Worm (Caenorhabditis elegans): ENCODE measurements around the gene str-48.

Gene str-48

ce11 chrIV:7121313-7122055 lies at the start of gene str-48, which contains the start of gene C34D4.10:
Gene str-48 (plus strand): TSS chrIV:7122005.
Gene C34D4.10 (minus strand): TSS chrIV:7121413.
- TF ChIP-seq K09A11.1 (tag; optimal IDR thresholded peaks at IDR 0.05; ENCODE audit: insufficient read depth) (no peak), fkh-10 (GFP tag; optimal IDR thresholded peaks at IDR 0.05) (no peak), ceh-6 (GFP tag; optimal IDR thresholded peaks at IDR 0.05) (no peak), nfya-1 (tag; optimal IDR thresholded peaks at IDR 0.05) (no peak), pqm-1 (tag; optimal IDR thresholded peaks at IDR 0.05) (no peak), elt-2 (tag; optimal IDR thresholded peaks at IDR 0.05) (no peak), pha-2 (tag; optimal IDR thresholded peaks at IDR 0.05) (no peak), unc-55 (GFP tag; optimal IDR thresholded peaks at IDR 0.05) (no peak), ztf-16 (tag; optimal IDR thresholded peaks at IDR 0.05) (no peak), che-1 (tag; optimal IDR thresholded peaks at IDR 0.05) (no peak), unc-3 (GFP tag; conservative IDR thresholded peaks at IDR 0.05) (no peak), unc-3 (tag; optimal IDR thresholded peaks at IDR 0.05) (no peak), fax-1 (tag; optimal IDR thresholded peaks at IDR 0.05) (no peak), K02D7.2 (tag; optimal IDR thresholded peaks at IDR 0.05) (no peak), ttx-3 (tag; optimal IDR thresholded peaks at IDR 0.05) (no peak), hlh-6 (tag; optimal IDR thresholded peaks at IDR 0.05) (no peak), pha-4 (tag; optimal IDR thresholded peaks at IDR 0.05) (no peak), eyg-1 (tag; optimal IDR thresholded peaks at IDR 0.05) (no peak), ceh-22 (tag; optimal IDR thresholded peaks at IDR 0.05) (no peak)

ce11 chrIV:7072110-7072509 lies 49.7 kb upstream of the str-48 start, which contains the start of gene srg-48:
Gene srg-48 (plus strand): TSS chrIV:7072410.
- TF ChIP-seq ama-1 (optimal IDR thresholded peaks at IDR 0.05) (no peak), K02D7.2 (tag; optimal IDR thresholded peaks at IDR 0.05) (no peak), eyg-1 (tag; optimal IDR thresholded peaks at IDR 0.05) (no peak), tbx-7 (tag; optimal IDR thresholded peaks at IDR 0.05) (no peak), unc-42 (tag; optimal IDR thresholded peaks at IDR 0.05) (no peak), lin-11 (tag; optimal IDR thresholded peaks at IDR 0.05) (no peak), madf-2 (tag; optimal IDR thresholded peaks at IDR 0.05) (no peak), pax-1 (tag; optimal IDR thresholded peaks at IDR 0.05) (no peak)

ce11 chrIV:7075063-7075462 lies 46.7 kb upstream of the str-48 start, which contains the start of gene srg-50:
Gene srg-50 (minus strand): TSS chrIV:7075163.
- TF ChIP-seq syd-9 (tag; optimal IDR thresholded peaks at IDR 0.05) (no peak), fax-1 (tag; optimal IDR thresholded peaks at IDR 0.05) (no peak), lim-6 (tag; optimal IDR thresholded peaks at IDR 0.05) (no peak), elt-2 (tag; optimal IDR thresholded peaks at IDR 0.05) (no peak), nfya-1 (tag; optimal IDR thresholded peaks at IDR 0.05) (no peak)

ce11 chrIV:7081214-7081613 lies 40.6 kb upstream of the str-48 start, which contains the start of gene Y43B11AR.1:
Gene Y43B11AR.1 (plus strand): TSS chrIV:7081514.
- TF ChIP-seq sox-4 (tag; optimal IDR thresholded peaks at IDR 0.05) = no peak
- no peak for TF ChIP-seq ama-1 (optimal IDR thresholded peaks at IDR 0.05)
- no peak for TF ChIP-seq ceh-9 (tag; optimal IDR thresholded peaks at IDR 0.05)
- TF ChIP-seq elt-4 (tag; optimal IDR thresholded peaks at IDR 0.05) = no peak
- TF ChIP-seq eyg-1 (tag; optimal IDR thresholded peaks at IDR 0.05) = no peak
- TF ChIP-seq odd-2 (tag; optimal IDR thresholded peaks at IDR 0.05) = no peak
- no peak for TF ChIP-seq fkh-10 (GFP tag; optimal IDR thresholded peaks at IDR 0.05)
- TF ChIP-seq fax-1 (tag; optimal IDR thresholded peaks at IDR 0.05) = no peak
- TF ChIP-seq ceh-45 (GFP tag; IDR thresholded peaks at IDR 0.05) = no peak
- TF ChIP-seq ztf-16 (tag; optimal IDR thresholded peaks at IDR 0.05) = no peak
- TF ChIP-seq pha-4 (tag; optimal IDR thresholded peaks at IDR 0.05) = no peak
- TF ChIP-seq ceh-22 (tag; optimal IDR thresholded peaks at IDR 0.05) = no peak
- TF ChIP-seq tbx-7 (tag; optimal IDR thresholded peaks at IDR 0.05) = no peak

ce11 chrIV:7083382-7083784 lies 38.4 kb upstream of the str-48 start, which contains the start of gene Y43B11AR.3:
Gene Y43B11AR.3 (minus strand): TSS chrIV:7083716.
- TF ChIP-seq fkh-6 (tag; optimal IDR thresholded peaks at IDR 0.05) (no peak), ama-1 (optimal IDR thresholded peaks at IDR 0.05) (peak; percentile 44)
